Fruit fly (Drosophila melanogaster): ENCODE data around the gene CG43449.

CG43449 gene

dm6 chr3R:11088120-11088519 lies at the start of gene CG43449:
Gene CG43449, plus strand, starts transcription at chr3R:11088420.
- TF ChIP-seq tj (GFP tag; optimal IDR thresholded peaks at IDR 0.05): no peak
- TF ChIP-seq toe (GFP tag; optimal IDR thresholded peaks at IDR 0.05): no peak
- TF ChIP-seq Crg-1 (GFP tag; optimal IDR thresholded peaks at IDR 0.05): no peak
- TF ChIP-seq CG11617 (GFP tag; optimal IDR thresholded peaks at IDR 0.05): no peak
- TF ChIP-seq CG33017 (tag; optimal IDR thresholded peaks at IDR 0.05): no peak
- no peak for TF ChIP-seq CG12768 (GFP tag; optimal IDR thresholded peaks at IDR 0.05)
- TF ChIP-seq ovo (GFP tag; optimal IDR thresholded peaks at IDR 0.05): no peak
- no peak for TF ChIP-seq Mnt (GFP tag; optimal IDR thresholded peaks at IDR 0.05)
- no peak for TF ChIP-seq CG7101 (tag; optimal IDR thresholded peaks at IDR 0.05)
- TF ChIP-seq Hr96 (GFP tag; optimal IDR thresholded peaks at IDR 0.05): no peak

- TF ChIP-seq Crg-1 (GFP tag; optimal IDR thresholded peaks at IDR 0.05) (no peak), CG7045 (GFP tag; optimal IDR thresholded peaks at IDR 0.05) (no peak), tj (GFP tag; optimal IDR thresholded peaks at IDR 0.05) (no peak), pad (GFP tag; optimal IDR thresholded peaks at IDR 0.05) (no peak), ovo (GFP tag; optimal IDR thresholded peaks at IDR 0.05) (no peak), CG14711 (tag; optimal IDR thresholded peaks at IDR 0.05) (no peak), CG12768 (GFP tag; optimal IDR thresholded peaks at IDR 0.05) (no peak)
Measured at dm6 chr3R:11047723-11048122, 40.5 kb upstream of the CG43449 start.

DNA sequence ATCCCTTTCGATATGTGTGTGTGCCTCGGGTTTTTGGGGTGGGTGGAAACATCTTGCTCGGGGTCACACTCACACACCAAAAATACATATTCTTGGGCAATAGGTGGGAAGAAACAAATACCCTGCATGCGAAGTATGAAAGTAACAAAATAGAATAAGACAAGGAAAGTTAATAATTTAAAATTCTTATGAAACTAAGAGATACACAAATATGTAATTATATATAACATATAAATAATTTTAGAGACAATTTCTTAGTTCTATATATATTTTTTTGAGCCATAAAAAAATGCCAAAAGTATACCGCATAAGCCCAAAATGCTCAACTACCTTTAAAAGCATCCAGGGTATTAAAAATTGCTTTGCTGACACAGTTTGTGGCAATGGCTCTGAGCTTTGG lies 6.5 kb upstream of the CG43449 start:
- TF ChIP-seq toe (GFP tag; optimal IDR thresholded peaks at IDR 0.05) (no peak), cnc (optimal IDR thresholded peaks at IDR 0.05) (no peak), CG12768 (GFP tag; optimal IDR thresholded peaks at IDR 0.05) (no peak), Clk (GFP tag; optimal IDR thresholded peaks at IDR 0.05) (no peak), Hr96 (GFP tag; optimal IDR thresholded peaks at IDR 0.05) (no peak), tj (GFP tag; optimal IDR thresholded peaks at IDR 0.05) (no peak), CG1620 (GFP tag; optimal IDR thresholded peaks at IDR 0.05) (no peak), pad (GFP tag; optimal IDR thresholded peaks at IDR 0.05) (no peak), CG33017 (tag; optimal IDR thresholded peaks at IDR 0.05) (no peak), CG7101 (tag; optimal IDR thresholded peaks at IDR 0.05) (no peak), CG5204 (GFP tag; optimal IDR thresholded peaks at IDR 0.05) (no peak), CG11617 (GFP tag; optimal IDR thresholded peaks at IDR 0.05) (no peak), Mnt (GFP tag; optimal IDR thresholded peaks at IDR 0.05) (no peak), kay (GFP tag; ENCODE audit: borderline replicate concordance) (no peak), CG7045 (GFP tag; optimal IDR thresholded peaks at IDR 0.05) (no peak), bab1 (GFP tag; optimal IDR thresholded peaks at IDR 0.05) (no peak), CG14711 (tag; optimal IDR thresholded peaks at IDR 0.05) (no peak), cic (GFP tag; optimal IDR thresholded peaks at IDR 0.05) (no peak)

- TF ChIP-seq CG7045 (GFP tag; optimal IDR thresholded peaks at IDR 0.05) (no peak), CG7101 (tag; optimal IDR thresholded peaks at IDR 0.05) (no peak), CG5204 (GFP tag; optimal IDR thresholded peaks at IDR 0.05) (no peak), bab1 (GFP tag; optimal IDR thresholded peaks at IDR 0.05) (no peak), Hr96 (GFP tag; optimal IDR thresholded peaks at IDR 0.05) (no peak), tj (GFP tag; optimal IDR thresholded peaks at IDR 0.05) (no peak), pad (GFP tag; optimal IDR thresholded peaks at IDR 0.05) (no peak), ovo (GFP tag; optimal IDR thresholded peaks at IDR 0.05) (no peak), CG11617 (GFP tag; optimal IDR thresholded peaks at IDR 0.05) (no peak), CG14711 (tag; optimal IDR thresholded peaks at IDR 0.05) (no peak), Crg-1 (GFP tag; optimal IDR thresholded peaks at IDR 0.05) (no peak), CG12768 (GFP tag; optimal IDR thresholded peaks at IDR 0.05) (no peak), kay (GFP tag; ENCODE audit: borderline replicate concordance) (no peak), Mnt (GFP tag; optimal IDR thresholded peaks at IDR 0.05) (no peak)
Measured at dm6 chr3R:11115606-11116005, 27.4 kb downstream of the CG43449 start, which contains the start of gene SdhCL. Gene SdhCL, minus strand, starts transcription at chr3R:11115706.

DNA sequence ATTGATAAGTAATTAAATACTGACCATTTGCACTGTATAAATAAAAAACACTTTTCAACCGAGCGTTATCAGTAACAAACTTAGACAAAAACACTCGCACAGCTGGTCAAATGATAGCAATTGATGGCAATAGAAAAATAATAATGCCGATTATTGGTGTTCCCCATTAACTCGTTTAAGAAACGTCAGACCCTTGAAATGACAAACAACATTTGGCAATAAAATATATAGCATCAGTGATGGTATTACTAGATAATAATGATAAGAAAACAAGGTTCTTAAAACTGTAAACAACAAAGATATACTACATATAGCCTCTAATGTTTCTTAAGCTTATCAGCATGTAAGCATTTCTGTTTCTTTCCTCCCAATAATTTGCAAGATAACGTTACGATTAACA lies 38.2 kb downstream of the CG43449 start:
- no peak for TF ChIP-seq cnc (optimal IDR thresholded peaks at IDR 0.05)
- TF ChIP-seq tj (GFP tag; optimal IDR thresholded peaks at IDR 0.05): no peak
- TF ChIP-seq cic (GFP tag; optimal IDR thresholded peaks at IDR 0.05): peak; percentile 68
- no peak for TF ChIP-seq pad (GFP tag; optimal IDR thresholded peaks at IDR 0.05)
- no peak for TF ChIP-seq ovo (GFP tag; optimal IDR thresholded peaks at IDR 0.05)
- peak; percentile 39 for TF ChIP-seq CG5204 (GFP tag; optimal IDR thresholded peaks at IDR 0.05)
- peak; percentile 29 for TF ChIP-seq CG7045 (GFP tag; optimal IDR thresholded peaks at IDR 0.05)
- peak; percentile 3 for TF ChIP-seq Mnt (GFP tag; optimal IDR thresholded peaks at IDR 0.05)
- peak; percentile 68 for TF ChIP-seq kay (GFP tag; ENCODE audit: borderline replicate concordance)
- TF ChIP-seq Clk (GFP tag; optimal IDR thresholded peaks at IDR 0.05): no peak
- no peak for TF ChIP-seq CG1620 (GFP tag; optimal IDR thresholded peaks at IDR 0.05)
- TF ChIP-seq CG11617 (GFP tag; optimal IDR thresholded peaks at IDR 0.05): peak; percentile 2
- TF ChIP-seq Hr96 (GFP tag; optimal IDR thresholded peaks at IDR 0.05): no peak
- TF ChIP-seq CG33017 (tag; optimal IDR thresholded peaks at IDR 0.05): peak; percentile 32
- TF ChIP-seq CG14711 (tag; optimal IDR thresholded peaks at IDR 0.05): peak; percentile 2
- TF ChIP-seq toe (GFP tag; optimal IDR thresholded peaks at IDR 0.05): no peak
- TF ChIP-seq CG7101 (tag; optimal IDR thresholded peaks at IDR 0.05): peak; percentile 27
- TF ChIP-seq bab1 (GFP tag; optimal IDR thresholded peaks at IDR 0.05): no peak
- TF ChIP-seq CG12768 (GFP tag; optimal IDR thresholded peaks at IDR 0.05): no peak
- TF ChIP-seq Crg-1 (GFP tag; optimal IDR thresholded peaks at IDR 0.05): no peak

dm6 chr3R:11128116-11128626 lies 40.0 kb downstream of the CG43449 start, which contains the start of gene Ugt35C1:
Gene Ugt35C1, minus strand, starts transcription at chr3R:11128328.
- TF ChIP-seq Clk (GFP tag; optimal IDR thresholded peaks at IDR 0.05): no peak
- TF ChIP-seq bab1 (GFP tag; optimal IDR thresholded peaks at IDR 0.05): no peak
- no peak for TF ChIP-seq tj (GFP tag; optimal IDR thresholded peaks at IDR 0.05)
- peak; percentile 35 to 93 for TF ChIP-seq cnc (optimal IDR thresholded peaks at IDR 0.05)
- TF ChIP-seq CG1620 (GFP tag; optimal IDR thresholded peaks at IDR 0.05): no peak
- TF ChIP-seq Mnt (GFP tag; optimal IDR thresholded peaks at IDR 0.05): peak; percentile 12
- no peak for TF ChIP-seq CG33017 (tag; optimal IDR thresholded peaks at IDR 0.05)
- peak; percentile 44 for TF ChIP-seq CG14711 (tag; optimal IDR thresholded peaks at IDR 0.05)
- TF ChIP-seq CG12768 (GFP tag; optimal IDR thresholded peaks at IDR 0.05): no peak
- no peak for TF ChIP-seq pad (GFP tag; optimal IDR thresholded peaks at IDR 0.05)
- TF ChIP-seq CG11617 (GFP tag; optimal IDR thresholded peaks at IDR 0.05): no peak
- TF ChIP-seq CG7045 (GFP tag; optimal IDR thresholded peaks at IDR 0.05): no peak
- no peak for TF ChIP-seq CG5204 (GFP tag; optimal IDR thresholded peaks at IDR 0.05)
- TF ChIP-seq kay (GFP tag; ENCODE audit: borderline replicate concordance): no peak
- TF ChIP-seq toe (GFP tag; optimal IDR thresholded peaks at IDR 0.05): no peak
- no peak for TF ChIP-seq Crg-1 (GFP tag; optimal IDR thresholded peaks at IDR 0.05)
- peak; percentile 11 for TF ChIP-seq Hr96 (GFP tag; optimal IDR thresholded peaks at IDR 0.05)
- no peak for TF ChIP-seq ovo (GFP tag; optimal IDR thresholded peaks at IDR 0.05)
- TF ChIP-seq cic (GFP tag; optimal IDR thresholded peaks at IDR 0.05): peak; percentile 51
- no peak for TF ChIP-seq CG7101 (tag; optimal IDR thresholded peaks at IDR 0.05)
